Fruit fly (Drosophila melanogaster) whole organism, embryonic: ENCODE results near the gene barc.

ENCODE experiments used
- Atf3 ChIP-seq: fragments of 200-800 bp; sonication (Bioruptor generic); optimal IDR thresholded peaks from 3 replicates; lab custom pipeline; 2016; ENCODE audit warnings: missing biosample characterization, missing genetic modification characterization
- CG10147 ChIP-seq: fragments of 200-800 bp; sonication (Bioruptor generic); optimal IDR thresholded peaks from 2 replicates; lab custom pipeline; 2019; ENCODE audit warnings: missing biosample characterization, mild to moderate bottlenecking, missing genetic modification characterization, moderate library complexity
- CG10462 ChIP-seq: fragments of 200-800 bp; sonication (Bioruptor generic); optimal IDR thresholded peaks from 2 replicates; lab custom pipeline; 2016; ENCODE audit warnings: missing biosample characterization, missing genetic modification characterization
- CG11723 ChIP-seq: fragments of 200-800 bp; sonication (Bioruptor generic); optimal IDR thresholded peaks from 2 replicates; lab custom pipeline; 2017; ENCODE audit warnings: missing biosample characterization, mild to moderate bottlenecking, missing genetic modification characterization
- CG12659 ChIP-seq: fragments of 200-800 bp; sonication (Bioruptor generic); optimal IDR thresholded peaks from 3 replicates; lab custom pipeline; 2017; ENCODE audit warnings: mild to moderate bottlenecking, missing biosample characterization, missing genetic modification reagents, missing genetic modification characterization
- CG13123 ChIP-seq: fragments of 200-800 bp; sonication (Bioruptor generic); optimal IDR thresholded peaks from 2 replicates; lab custom pipeline; 2016; ENCODE audit warnings: missing biosample characterization, missing genetic modification characterization
- CG14050 ChIP-seq: fragments of 200-800 bp; sonication (Bioruptor generic); IDR thresholded peaks from 3 replicates; pipeline ENCODE4 v1.3.6; 2022; ENCODE audit warnings: missing biosample characterization, missing genetic modification characterization
- CG15514 ChIP-seq: fragments of 200-800 bp; sonication (Bioruptor generic); optimal IDR thresholded peaks from 3 replicates; lab custom pipeline; 2017; ENCODE audit warnings: missing biosample characterization, missing genetic modification characterization, mild to moderate bottlenecking, moderate library complexity, missing genetic modification reagents
- CG1602 ChIP-seq: fragments of 200-800 bp; sonication (Bioruptor generic); optimal IDR thresholded peaks from 3 replicates; lab custom pipeline; 2016; ENCODE audit warnings: missing biosample characterization, missing genetic modification characterization
- CG1603 ChIP-seq: fragments of 200-800 bp; sonication (Bioruptor generic); optimal IDR thresholded peaks from 2 replicates; lab custom pipeline; 2019; ENCODE audit warnings: missing biosample characterization, mild to moderate bottlenecking, missing genetic modification characterization, moderate library complexity
- CG18262 ChIP-seq: fragments of 200-800 bp; optimal IDR thresholded peaks from 3 replicates; lab custom pipeline; 2019; ENCODE audit warnings: missing biosample characterization, mild to moderate bottlenecking, missing genetic modification characterization, moderate library complexity
- CG2199 ChIP-seq: fragments of 200-800 bp; sonication (Bioruptor generic); IDR thresholded peaks from 3 replicates; pipeline ENCODE4 v1.3.6; 2022; ENCODE audit warnings: missing biosample characterization, missing genetic modification characterization
- CG31224 ChIP-seq: fragments of 200-800 bp; sonication (Bioruptor generic); IDR thresholded peaks from 2 replicates; pipeline ENCODE4 v1.3.6; 2022; ENCODE audit warnings: missing biosample characterization, missing genetic modification characterization
- CG3281 ChIP-seq: fragments of 200-800 bp; sonication (Bioruptor generic); optimal IDR thresholded peaks from 3 replicates; lab custom pipeline; 2017; ENCODE audit warnings: missing biosample characterization, mild to moderate bottlenecking, missing genetic modification characterization
- CG6813 ChIP-seq: fragments of 200-800 bp; sonication (Bioruptor generic); optimal IDR thresholded peaks from 2 replicates; lab custom pipeline; 2017; ENCODE audit warnings: missing biosample characterization, missing genetic modification characterization, mild to moderate bottlenecking, moderate library complexity, missing genetic modification reagents
- CG8281 ChIP-seq: fragments of 200-800 bp; sonication (Bioruptor generic); optimal IDR thresholded peaks from 2 replicates; lab custom pipeline; 2018; ENCODE audit warnings: missing biosample characterization, mild to moderate bottlenecking, missing genetic modification characterization, moderate library complexity
- CG8290 ChIP-seq, 3 experiments: fragments of 200-800 bp; sonication (Bioruptor generic); optimal IDR thresholded peaks; 2 replicates each; lab custom pipeline; 2016 to 2019; ENCODE audit warnings: missing biosample characterization in 3 of 3, missing genetic modification characterization in 3 of 3, mild to moderate bottlenecking in 2 of 3, moderate library complexity in 1 of 3
- CG9437 ChIP-seq: fragments of 200-800 bp; sonication (Bioruptor generic); optimal IDR thresholded peaks from 2 replicates; lab custom pipeline; 2018; ENCODE audit warnings: missing biosample characterization, mild to moderate bottlenecking, missing genetic modification characterization
- CG9876 ChIP-seq: fragments of 200-800 bp; sonication (Bioruptor generic); optimal IDR thresholded peaks from 2 replicates; lab custom pipeline; 2016; ENCODE audit warnings: missing biosample characterization, missing genetic modification characterization
- CoRest ChIP-seq: fragments of 200-800 bp; sonication (Bioruptor generic); optimal IDR thresholded peaks from 3 replicates; lab custom pipeline; 2018; ENCODE audit warnings: missing biosample characterization, mild to moderate bottlenecking, missing genetic modification characterization, moderate library complexity
- CrebB ChIP-seq: fragments of 200-800 bp; sonication (Bioruptor generic); optimal IDR thresholded peaks from 3 replicates; lab custom pipeline; 2018; ENCODE audit warnings: missing biosample characterization, mild to moderate bottlenecking, missing genetic modification characterization
- Dbx ChIP-seq: fragments of 200-800 bp; sonication (Bioruptor generic); IDR thresholded peaks from 3 replicates; pipeline ENCODE4 v1.3.6; 2022; ENCODE audit warnings: missing biosample characterization, missing genetic modification characterization
- Dfd ChIP-seq, 2 experiments: fragments of >200 bp; optimal IDR thresholded peaks; 2 replicates each; lab custom pipeline; 2017; ENCODE audit warnings: missing biosample characterization in 2 of 2, missing genetic modification characterization in 2 of 2
- Doc3 ChIP-seq: fragments of 200-800 bp; sonication (Bioruptor generic); IDR thresholded peaks from 3 replicates; pipeline ENCODE4 v1.3.6; 2022; ENCODE audit warnings: missing biosample characterization, missing genetic modification characterization; ENCODE audit not compliant: partially characterized antibody
- Ets65A ChIP-seq: fragments of 200-800 bp; sonication (Bioruptor generic); peaks from one replicate; lab custom pipeline; 2016; ENCODE audit warnings: missing biosample characterization, missing genetic modification characterization
- Max ChIP-seq: fragments of 200-800 bp; sonication (Bioruptor generic); optimal IDR thresholded peaks from 2 replicates; lab custom pipeline; 2016; ENCODE audit warnings: missing biosample characterization, mild to moderate bottlenecking, missing genetic modification characterization
- Med ChIP-seq: fragments of 200-800 bp; sonication (Bioruptor generic); peaks from one replicate; lab custom pipeline; 2016; ENCODE audit warnings: missing biosample characterization, missing genetic modification characterization, mild to moderate bottlenecking, inconsistent platforms, moderate library complexity
- NK7.1 ChIP-seq: fragments of 200-800 bp; sonication (Bioruptor generic); optimal IDR thresholded peaks from 3 replicates; lab custom pipeline; 2016; ENCODE audit warnings: missing biosample characterization, missing genetic modification characterization
- Neu2 ChIP-seq: fragments of 200-800 bp; sonication (Bioruptor generic); optimal IDR thresholded peaks from 3 replicates; lab custom pipeline; 2016; ENCODE audit warnings: missing biosample characterization, missing genetic modification characterization, borderline replicate concordance
- Oaz ChIP-seq: fragments of 200-800 bp; sonication (Bioruptor generic); IDR thresholded peaks from 2 replicates; pipeline ENCODE4 v1.3.6; 2022; ENCODE audit warnings: missing biosample characterization, missing genetic modification characterization
- Ssrp ChIP-seq: fragments of 200-800 bp; sonication (Bioruptor generic); optimal IDR thresholded peaks from 2 replicates; lab custom pipeline; 2018; ENCODE audit warnings: missing biosample characterization, mild to moderate bottlenecking, missing genetic modification characterization, moderate library complexity
- ato ChIP-seq: fragments of 200-800 bp; sonication (Bioruptor generic); IDR thresholded peaks from 2 replicates; pipeline ENCODE4 v1.3.6; 2022; ENCODE audit warnings: missing biosample characterization, missing genetic modification characterization; ENCODE audit not compliant: partially characterized antibody
- ci ChIP-seq: fragments of 200-800 bp; sonication (Bioruptor generic); IDR thresholded peaks from 3 replicates; pipeline ENCODE4 v1.3.6; 2022; ENCODE audit warnings: missing biosample characterization, missing genetic modification characterization
- dati ChIP-seq: fragments of 200-800 bp; sonication (Bioruptor generic); IDR thresholded peaks from 2 replicates; pipeline ENCODE4 v1.3.6; 2022; ENCODE audit warnings: missing biosample characterization, missing genetic modification characterization
- gsb ChIP-seq: fragments of 200-800 bp; sonication (Bioruptor generic); IDR thresholded peaks from 2 replicates; pipeline ENCODE4 v1.3.6; 2022; ENCODE audit warnings: missing biosample characterization, missing genetic modification characterization
- ken ChIP-seq: fragments of 200-800 bp; sonication (Bioruptor generic); IDR thresholded peaks from 3 replicates; pipeline ENCODE4 v1.3.6; 2022; ENCODE audit warnings: missing biosample characterization, missing genetic modification characterization
- knrl ChIP-seq: fragments of 200-800 bp; sonication (Bioruptor generic); IDR thresholded peaks from 3 replicates; pipeline ENCODE4 v1.3.6; 2022; ENCODE audit warnings: missing biosample characterization, missing genetic modification characterization; ENCODE audit not compliant: partially characterized antibody
- row ChIP-seq: fragments of 200-800 bp; sonication (Bioruptor generic); IDR thresholded peaks from 3 replicates; pipeline ENCODE4 v1.3.6; 2022; ENCODE audit warnings: missing biosample characterization, missing genetic modification characterization
- vvl ChIP-seq: fragments of 200-800 bp; sonication (Bioruptor generic); IDR thresholded peaks from 2 replicates; pipeline ENCODE4 v1.3.6; 2022; ENCODE audit warnings: missing biosample characterization, missing genetic modification characterization
- zf30C ChIP-seq: fragments of 200-800 bp; sonication (Bioruptor generic); optimal IDR thresholded peaks from 3 replicates; lab custom pipeline; 2018; ENCODE audit warnings: missing biosample characterization, mild to moderate bottlenecking, missing genetic modification characterization

The barc gene

dm6 chr3L:21445704-21446103 lies 12.8 kb upstream of the barc start, which contains the start of gene Syx7 (continued):
- TF ChIP-seq CG15514 (GFP tag; lab: Kevin White, UChicago) (peak; percentile 56), CG3281 (no peak), ato (GFP tag; lab: Robert Waterston, UW) (0 out of 2 replicates have a peak, but pooled peaks have one; percentile 59), Dbx (GFP tag; lab: Robert Waterston, UW) (0 out of 3 replicates have a peak, but pooled peaks have one; percentile 28), zf30C (GFP tag; lab: Kevin White, UChicago) (no peak), CG1603 (tag; lab: Kevin White, UChicago) (peak; percentile 71), NK7.1 (GFP tag; lab: Kevin White, UChicago) (no peak), CG10147 (no peak), CG11723 (GFP tag; lab: Kevin White, UChicago) (no peak), Oaz (GFP tag; lab: Robert Waterston, UW) (no peak), CG31224 (no peak), CrebB (no peak), Atf3 (GFP tag; lab: Kevin White, UChicago) (no peak), knrl (GFP tag; lab: Robert Waterston, UW) (peak; percentile 51; the same call in 1 of the 3 replicates), CG18262 (tag; lab: Kevin White, UChicago) (peak; percentile 10), Dfd (GFP tag; optimal IDR thresholded peaks at IDR 0.05; lab: Kevin White, UChicago) (no peak), Max (no peak), gsb (no peak), CG13123 (GFP tag; lab: Kevin White, UChicago) (no peak), dati (no peak), CG9876 (GFP tag; lab: Kevin White, UChicago) (no peak), CoRest (tag; lab: Kevin White, UChicago) (peak; percentile 33), CG8290 (GFP tag; optimal IDR thresholded peaks at IDR 0.05; lab: Kevin White, UChicago) (no peak), CG8290 (tag; optimal IDR thresholded peaks at IDR 0.05; lab: Kevin White, UChicago) (no peak), Doc3 (peak; percentile 54; the same call in 1 of the 3 replicates), CG10462 (GFP tag; lab: Kevin White, UChicago) (no peak), CG6813 (no peak), CG14050 (GFP tag; lab: Robert Waterston, UW) (no peak), CG8281 (tag; lab: Kevin White, UChicago) (no peak), row (no peak), ken (GFP tag; lab: Robert Waterston, UW) (no peak), CG12659 (peak; percentile 62), Ssrp (tag; lab: Kevin White, UChicago) (no peak), CG9437 (GFP tag; lab: Kevin White, UChicago) (no peak), ci (GFP tag; lab: Robert Waterston, UW) (no peak), Neu2 (GFP tag; lab: Kevin White, UChicago) (no peak)

dm6 chr3L:21444719-21445118 lies 11.8 kb upstream of the barc start, which contains the start of gene Alp1:
TSS of gene Alp1 (minus strand) at chr3L:21444819.
- TF ChIP-seq Ets65A (GFP tag; lab: Kevin White, UChicago) (peak; percentile 86), vvl (0 out of 2 replicates have a peak, but pooled peaks have one; percentile 23), Med (GFP tag; lab: Kevin White, UChicago) (peak; percentile 69), CG2199 (0 out of 3 replicates have a peak, but pooled peaks have one; percentile 28), CG1602 (GFP tag; lab: Kevin White, UChicago) (no peak), ci (GFP tag; lab: Robert Waterston, UW) (no peak)
- TF ChIP-seq, all 482 proteins: peak for 4
